Worm (Caenorhabditis elegans) whole organism, late embryonic: Measurements from ENCODE around the gene pqn-62.

Experiments
- C08G9.2 ChIP-seq: sonication (generic microtip); optimal IDR thresholded peaks from 2 replicates; lab custom pipeline; 2016; ENCODE audit warnings: mild to moderate bottlenecking, missing genetic modification characterization, moderate library complexity, missing compliant biosample characterization
- C38D4.7 ChIP-seq: fragments of 200-800 bp; sonication (Bioruptor generic); optimal IDR thresholded peaks from 2 replicates; lab custom pipeline; 2018; ENCODE audit warnings: mild to moderate bottlenecking, missing genetic modification characterization, moderate library complexity, missing compliant biosample characterization
- F13H6.1 ChIP-seq: sonication (generic microtip); optimal IDR thresholded peaks from 2 replicates; lab custom pipeline; 2016; ENCODE audit warnings: missing genetic modification characterization, missing compliant biosample characterization
- K02D7.2 ChIP-seq: sonication (generic microtip); optimal IDR thresholded peaks from 2 replicates; lab custom pipeline; 2017; ENCODE audit warnings: mild to moderate bottlenecking, missing genetic modification characterization, missing compliant biosample characterization
- T23F11.4 ChIP-seq: fragments of 200-800 bp; sonication (Bioruptor generic); optimal IDR thresholded peaks from 2 replicates; lab custom pipeline; 2018; ENCODE audit warnings: mild to moderate bottlenecking, missing genetic modification characterization, missing compliant biosample characterization
- Y22D7AL.16 ChIP-seq: sonication (generic microtip); optimal IDR thresholded peaks from 2 replicates; lab custom pipeline; 2016; ENCODE audit warnings: missing genetic modification characterization, missing compliant biosample characterization
- ahr-1 ChIP-seq: sonication (generic microtip); optimal IDR thresholded peaks from 2 replicates; lab custom pipeline; 2016; ENCODE audit warnings: missing genetic modification characterization, missing compliant biosample characterization
- ceh-14 ChIP-seq: sonication (generic microtip); optimal IDR thresholded peaks from 2 replicates; lab custom pipeline; 2016; ENCODE audit warnings: missing genotype, missing genetic modification characterization, missing compliant biosample characterization
- ceh-19 ChIP-seq: fragments of 200-800 bp; sonication (Bioruptor generic); optimal IDR thresholded peaks from 2 replicates; lab custom pipeline; 2018; ENCODE audit warnings: mild to moderate bottlenecking, missing genetic modification characterization, missing compliant biosample characterization
- ceh-22 ChIP-seq: sonication (generic microtip); optimal IDR thresholded peaks from 2 replicates; lab custom pipeline; 2017; ENCODE audit warnings: missing biosample characterization, missing genetic modification characterization
- ceh-24 ChIP-seq: sonication (generic microtip); optimal IDR thresholded peaks from 2 replicates; lab custom pipeline; 2016; ENCODE audit warnings: mild to moderate bottlenecking, missing genetic modification characterization, missing compliant biosample characterization
- ceh-30 ChIP-seq: fragments of 150-350 bp; optimal IDR thresholded peaks from 2 replicates; lab custom pipeline; 2014; ENCODE audit warnings: missing biosample characterization, missing genetic modification characterization
- ceh-45 ChIP-seq: fragments of 200-800 bp; sonication (Bioruptor generic); IDR thresholded peaks from 2 replicates; pipeline ENCODE4 v1.3.6; 2022; ENCODE audit warnings: missing genetic modification reagents, missing genetic modification characterization, missing compliant biosample characterization
- ceh-6 ChIP-seq: fragments of 200-800 bp; sonication (Bioruptor generic); optimal IDR thresholded peaks from 2 replicates; lab custom pipeline; 2018; ENCODE audit warnings: mild to moderate bottlenecking, missing genetic modification characterization, missing compliant biosample characterization
- dmd-4 ChIP-seq: sonication (generic microtip); optimal IDR thresholded peaks from 2 replicates; lab custom pipeline; 2016; ENCODE audit warnings: borderline replicate concordance, missing genetic modification characterization, missing compliant biosample characterization
- dve-1 ChIP-seq: sonication (generic microtip); optimal IDR thresholded peaks from 2 replicates; lab custom pipeline; 2017; ENCODE audit warnings: antibody characterized with exemption, mild to moderate bottlenecking, missing genetic modification characterization, missing compliant biosample characterization
- elt-2 ChIP-seq: sonication (generic microtip); optimal IDR thresholded peaks from 2 replicates; lab custom pipeline; 2016; ENCODE audit warnings: missing genetic modification reagents, missing genetic modification characterization, missing compliant biosample characterization
- elt-4 ChIP-seq: sonication (generic microtip); optimal IDR thresholded peaks from 2 replicates; lab custom pipeline; 2016; ENCODE audit warnings: missing genetic modification characterization, missing compliant biosample characterization
- ets-4 ChIP-seq: sonication (generic microtip); optimal IDR thresholded peaks from 2 replicates; lab custom pipeline; 2016; ENCODE audit warnings: missing genetic modification characterization, missing compliant biosample characterization
- fkh-10 ChIP-seq: fragments of 150-350 bp; optimal IDR thresholded peaks from 2 replicates; lab custom pipeline; 2014; ENCODE audit warnings: missing biosample characterization, missing genetic modification reagents, missing genetic modification characterization
- gmeb-2 ChIP-seq: sonication (generic microtip); optimal IDR thresholded peaks from 2 replicates; lab custom pipeline; 2016; ENCODE audit warnings: missing genetic modification characterization, inconsistent platforms, missing compliant biosample characterization
- hlh-15 ChIP-seq: sonication (generic microtip); optimal IDR thresholded peaks from 2 replicates; lab custom pipeline; 2016; ENCODE audit warnings: missing genetic modification characterization, missing compliant biosample characterization
- hlh-30 ChIP-seq: sonication (generic microtip); optimal IDR thresholded peaks from 2 replicates; lab custom pipeline; 2017; ENCODE audit warnings: antibody characterized with exemption, missing genetic modification characterization, missing compliant biosample characterization; ENCODE audit not compliant: insufficient read depth
- mec-3 ChIP-seq: sonication (generic microtip); optimal IDR thresholded peaks from 2 replicates; lab custom pipeline; 2016; ENCODE audit warnings: borderline replicate concordance, missing genetic modification characterization, missing compliant biosample characterization
- nhr-11 ChIP-seq: fragments of 150-350 bp; optimal IDR thresholded peaks from 2 replicates; lab custom pipeline; 2014; ENCODE audit warnings: missing biosample characterization, missing genetic modification characterization
- nhr-232 ChIP-seq: sonication (generic microtip); optimal IDR thresholded peaks from 2 replicates; lab custom pipeline; 2016; ENCODE audit warnings: missing genetic modification characterization, missing compliant biosample characterization
- odd-2 ChIP-seq: sonication (generic microtip); optimal IDR thresholded peaks from 2 replicates; lab custom pipeline; 2017; ENCODE audit warnings: antibody characterized with exemption, mild to moderate bottlenecking, missing genetic modification characterization, missing compliant biosample characterization
- pag-3 ChIP-seq: sonication (generic microtip); optimal IDR thresholded peaks from 2 replicates; lab custom pipeline; 2016; ENCODE audit warnings: missing compliant biosample characterization, missing genetic modification characterization, borderline replicate concordance
- pat-9 ChIP-seq: fragments of 200-800 bp; sonication (Bioruptor generic); optimal IDR thresholded peaks from 2 replicates; lab custom pipeline; 2018; ENCODE audit warnings: mild to moderate bottlenecking, missing genetic modification characterization, moderate library complexity, missing compliant biosample characterization
- pha-4 ChIP-seq: fragments of 150-350 bp; optimal IDR thresholded peaks from 2 replicates; lab custom pipeline; 2018; ENCODE audit warnings: missing biosample characterization, missing genetic modification reagents, missing genetic modification characterization
- rnt-1 ChIP-seq: sonication (generic microtip); optimal IDR thresholded peaks from 2 replicates; lab custom pipeline; 2016; ENCODE audit warnings: missing genetic modification characterization, missing compliant biosample characterization
- sdc-2 ChIP-seq: sonication (generic microtip); optimal IDR thresholded peaks from 2 replicates; lab custom pipeline; 2016; ENCODE audit warnings: missing genotype, missing genetic modification characterization, missing compliant biosample characterization
- tbx-2 ChIP-seq: sonication (generic microtip); optimal IDR thresholded peaks from 2 replicates; lab custom pipeline; 2016; ENCODE audit warnings: missing genetic modification characterization, missing compliant biosample characterization
- unc-42 ChIP-seq: sonication (generic microtip); optimal IDR thresholded peaks from 2 replicates; lab custom pipeline; 2016; ENCODE audit warnings: missing genotype, missing genetic modification characterization, missing compliant biosample characterization
- unc-55 ChIP-seq: sonication (generic microtip); optimal IDR thresholded peaks from 2 replicates; lab custom pipeline; 2017; ENCODE audit warnings: missing biosample characterization, missing genetic modification reagents, missing genetic modification characterization
- unc-86 ChIP-seq: sonication (generic microtip); optimal IDR thresholded peaks from 2 replicates; lab custom pipeline; 2016; ENCODE audit warnings: missing genetic modification characterization, missing compliant biosample characterization
- zip-5 ChIP-seq: sonication (generic microtip); optimal IDR thresholded peaks from 2 replicates; lab custom pipeline; 2016; ENCODE audit warnings: missing genetic modification characterization, missing compliant biosample characterization
- ztf-16 ChIP-seq: sonication (generic microtip); optimal IDR thresholded peaks from 2 replicates; lab custom pipeline; 2017; ENCODE audit warnings: missing genetic modification characterization, missing compliant biosample characterization

Gene pqn-62

ce11 chrX:5216063-5216462, 20.2 kb downstream of the pqn-62 start, which contains the start of gene hrpa-2:
hrpa-2 (plus strand) TSS chrX:5216363.
- TF ChIP-seq C08G9.2 (tag; lab: Kevin White, UChicago) = no peak
- no peak for TF ChIP-seq dve-1 (tag; lab: Kevin White, UChicago)
- TF ChIP-seq pat-9 = no peak
- no peak for TF ChIP-seq ceh-19
- TF ChIP-seq K02D7.2 (tag; lab: Kevin White, UChicago) = no peak
- no peak for TF ChIP-seq ets-4 (tag; lab: Kevin White, UChicago)
- TF ChIP-seq pag-3 = no peak
- no peak for TF ChIP-seq zip-5
- TF ChIP-seq ceh-30 (tag; lab: Kevin White, UChicago) = no peak
- TF ChIP-seq unc-55 (GFP tag; lab: Kevin White, UChicago) = no peak
- TF ChIP-seq mec-3 (tag; lab: Kevin White, UChicago) = no peak
- no peak for TF ChIP-seq ztf-16 (tag; lab: Kevin White, UChicago)
- TF ChIP-seq hlh-15 (tag; lab: Kevin White, UChicago) = no peak
- no peak for TF ChIP-seq F13H6.1
- TF ChIP-seq rnt-1 (tag; lab: Kevin White, UChicago) = no peak
- TF ChIP-seq ceh-14 (tag; lab: Kevin White, UChicago) = no peak
- TF ChIP-seq unc-42 (tag; lab: Kevin White, UChicago) = no peak
- TF ChIP-seq ceh-24 (tag; lab: Kevin White, UChicago) = no peak
- no peak for TF ChIP-seq ceh-22 (tag; lab: Kevin White, UChicago)
- TF ChIP-seq nhr-11 = no peak

- TF ChIP-seq odd-2 = no peak
- no peak for TF ChIP-seq hlh-30 (tag; lab: Kevin White, UChicago)
- no peak for TF ChIP-seq sdc-2 (tag; lab: Kevin White, UChicago)
- no peak for TF ChIP-seq mec-3 (tag; lab: Kevin White, UChicago)
Measured at ce11 chrX:5218323-5218722, 22.4 kb downstream of the pqn-62 start.

DNA sequence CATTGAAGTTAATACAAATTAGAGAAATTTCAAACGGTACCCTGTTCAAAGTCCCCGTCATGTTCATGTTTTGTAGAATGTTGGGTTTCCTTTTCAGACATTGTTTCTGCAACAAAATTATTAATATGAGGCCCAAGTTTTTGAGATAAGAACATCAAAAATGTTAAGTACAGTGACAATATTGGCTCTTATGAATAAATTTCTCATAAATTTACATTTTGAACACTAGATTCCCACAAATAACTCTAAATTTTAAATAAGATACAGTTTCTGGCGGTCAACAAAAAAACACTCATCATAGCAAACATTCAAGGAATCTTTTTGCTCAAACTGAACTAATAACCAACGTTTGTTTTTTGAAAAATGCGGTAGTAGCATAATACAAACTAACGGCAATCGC, 30.4 kb downstream of the pqn-62 start, which contains the start of gene H28G03.3:
TSS of gene H28G03.3 (minus strand) at position 101 of the 400 bp plus-strand sequence.
- TF ChIP-seq fkh-10 (GFP tag; lab: Kevin White, UChicago) (no peak), nhr-11 (no peak), ceh-22 (tag; lab: Kevin White, UChicago) (no peak), hlh-15 (tag; lab: Kevin White, UChicago) (no peak), ceh-6 (no peak), ceh-45 (GFP tag; lab: Robert Waterston, UW) (no peak), ceh-30 (tag; lab: Kevin White, UChicago) (no peak), T23F11.4 (GFP tag; lab: Kevin White, UChicago) (no peak), C38D4.7 (GFP tag; lab: Kevin White, UChicago) (no peak), pha-4 (tag; lab: Kevin White, UChicago) (no peak), elt-4 (no peak), ceh-19 (no peak), dmd-4 (tag; lab: Kevin White, UChicago) (no peak), pat-9 (no peak), Y22D7AL.16 (no peak)
- TF ChIP-seq, all 69 proteins: peak for 0

DNA sequence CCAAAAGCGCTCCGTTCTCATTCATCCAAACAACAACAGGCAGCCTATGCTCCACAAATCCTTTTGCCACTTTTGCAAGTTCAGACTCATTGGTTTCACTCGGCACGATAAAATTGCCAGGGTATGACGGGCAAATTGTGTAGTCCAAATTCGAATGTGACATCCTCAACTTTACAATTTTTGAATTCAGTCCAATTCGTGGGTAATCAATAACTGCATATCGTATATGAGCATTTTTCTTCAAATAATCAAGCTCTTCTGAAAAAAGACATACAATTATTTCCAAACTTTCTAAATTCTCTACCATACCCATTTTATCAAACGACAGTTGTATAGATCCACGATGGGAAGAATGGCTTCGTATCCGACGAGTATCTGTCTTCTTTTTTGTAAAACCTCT, 42.3 kb downstream of the pqn-62 start:
- TF ChIP-seq nhr-232 (tag; lab: Kevin White, UChicago) = no peak
- TF ChIP-seq unc-86 (tag; lab: Kevin White, UChicago) = no peak
- no peak for TF ChIP-seq dve-1 (tag; lab: Kevin White, UChicago)
- no peak for TF ChIP-seq T23F11.4 (GFP tag; lab: Kevin White, UChicago)
- no peak for TF ChIP-seq fkh-10 (GFP tag; lab: Kevin White, UChicago)
- no peak for TF ChIP-seq nhr-11
- TF ChIP-seq sdc-2 (tag; lab: Kevin White, UChicago) = no peak
- no peak for TF ChIP-seq K02D7.2 (tag; lab: Kevin White, UChicago)
- no peak for TF ChIP-seq ztf-16 (tag; lab: Kevin White, UChicago)
- no peak for TF ChIP-seq pha-4 (tag; lab: Kevin White, UChicago)
- no peak for TF ChIP-seq gmeb-2 (tag; lab: Kevin White, UChicago)
- no peak for TF ChIP-seq ahr-1 (tag; lab: Kevin White, UChicago)
- TF ChIP-seq elt-2 (tag; lab: Kevin White, UChicago) = no peak
- no peak for TF ChIP-seq tbx-2
